Worm (Caenorhabditis elegans) whole organism, L2 larva: ENCODE data around the gene C25F9.15.

ENCODE experiments used
- C34F6.9 ChIP-seq: fragments of 150-350 bp; optimal IDR thresholded peaks from 2 replicates; lab custom pipeline; 2014; ENCODE audit warnings: missing biosample characterization, missing genetic modification characterization
- elt-3 ChIP-seq: sonication (generic microtip); optimal IDR thresholded peaks from 2 replicates; lab custom pipeline; 2017; ENCODE audit warnings: missing biosample characterization, missing genetic modification characterization
- nhr-10 ChIP-seq: sonication (generic microtip); optimal IDR thresholded peaks from 2 replicates; lab custom pipeline; 2017; ENCODE audit warnings: missing biosample characterization, missing genetic modification characterization
- nhr-11 ChIP-seq: fragments of 150-350 bp; optimal IDR thresholded peaks from 2 replicates; lab custom pipeline; 2014; ENCODE audit warnings: missing biosample characterization, missing genetic modification characterization
- nhr-129 ChIP-seq: fragments of 150-350 bp; optimal IDR thresholded peaks from 2 replicates; lab custom pipeline; 2014; ENCODE audit warnings: missing biosample characterization, missing genetic modification characterization
- nhr-25 ChIP-seq: fragments of 150-350 bp; sonication (generic microtip); optimal IDR thresholded peaks from 3 replicates; lab custom pipeline; 2014; ENCODE audit warnings: missing biosample characterization, missing genetic modification characterization
- nhr-77 ChIP-seq: fragments of 150-350 bp; optimal IDR thresholded peaks from 2 replicates; lab custom pipeline; 2014; ENCODE audit warnings: missing biosample characterization, missing genetic modification characterization
- unc-39 ChIP-seq: fragments of 150-350 bp; optimal IDR thresholded peaks from 2 replicates; lab custom pipeline; 2014; ENCODE audit warnings: missing biosample characterization, missing genetic modification characterization
- ztf-11 ChIP-seq: sonication (generic microtip); optimal IDR thresholded peaks from 2 replicates; lab custom pipeline; 2017; ENCODE audit warnings: missing biosample characterization, missing genetic modification characterization
- ztf-4 ChIP-seq: fragments of 150-350 bp; optimal IDR thresholded peaks from 2 replicates; lab custom pipeline; 2014; ENCODE audit warnings: missing biosample characterization, missing genetic modification characterization

DNA sequence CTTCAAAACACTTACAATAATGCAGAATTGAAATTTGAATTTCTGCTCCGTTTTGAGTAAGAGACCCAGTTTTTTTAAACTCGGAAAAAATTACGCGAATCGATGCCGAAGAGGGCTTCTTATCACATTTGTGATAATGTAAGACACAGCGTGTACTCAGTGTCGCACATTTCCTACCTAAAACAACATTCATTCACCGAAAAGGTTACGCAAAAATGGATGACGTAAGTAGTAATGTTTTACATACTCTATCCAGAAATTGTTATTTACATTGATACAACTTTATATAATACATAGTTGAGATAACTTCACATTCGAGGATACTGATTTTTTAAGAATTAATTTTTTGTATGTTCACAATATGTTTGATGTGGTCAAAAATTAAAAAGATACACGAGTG is 1.5 kb upstream of the C25F9.15 start, which contains the start of the genes C25F9.4 and C25F9.9:
- TF ChIP-seq unc-39 (tag; lab: Kevin White, UChicago) (no peak), ztf-11 (tag; lab: Kevin White, UChicago) (no peak), nhr-129 (no peak), C34F6.9 (tag; lab: Kevin White, UChicago) (no peak), elt-3 (tag; lab: Kevin White, UChicago) (no peak), nhr-11 (tag; lab: Kevin White, UChicago) (no peak), ztf-4 (tag; lab: Kevin White, UChicago) (no peak), nhr-77 (no peak), nhr-25 (no peak), nhr-10 (no peak)
